Fruit fly (Drosophila melanogaster) whole organism, pupa: ENCODE data around the gene CG14190.

ENCODE experiments used
- CG10348 ChIP-seq: fragments of 200-800 bp; sonication (Bioruptor generic); IDR thresholded peaks from 2 replicates; pipeline ENCODE4 v1.3.6; 2022; ENCODE audit warnings: missing biosample characterization, missing genetic modification characterization
- CG12605 ChIP-seq: fragments of 200-800 bp; sonication (Bioruptor generic); IDR thresholded peaks from 2 replicates; pipeline ENCODE4 v1.3.6; 2022; ENCODE audit warnings: missing biosample characterization, missing genetic modification characterization
- CG13204 ChIP-seq: fragments of 200-800 bp; sonication (Bioruptor generic); optimal IDR thresholded peaks from 2 replicates; lab custom pipeline; 2018; ENCODE audit warnings: missing biosample characterization, mild to moderate bottlenecking, missing genetic modification characterization, moderate library complexity
- CG14655 ChIP-seq: fragments of 200-800 bp; sonication (Bioruptor generic); optimal IDR thresholded peaks from 3 replicates; lab custom pipeline; 2017; ENCODE audit warnings: mild to moderate bottlenecking, missing biosample characterization, missing genetic modification reagents, missing genetic modification characterization
- CG15710 ChIP-seq: fragments of 200-800 bp; sonication (Bioruptor generic); optimal IDR thresholded peaks from 2 replicates; lab custom pipeline; 2018; ENCODE audit warnings: missing biosample characterization, mild to moderate bottlenecking, missing genetic modification characterization, moderate library complexity
- CG17806 ChIP-seq: fragments of 200-800 bp; sonication (Bioruptor generic); optimal IDR thresholded peaks from 2 replicates; lab custom pipeline; 2018; ENCODE audit warnings: missing biosample characterization, mild to moderate bottlenecking, missing genetic modification characterization, moderate library complexity
- CG32121 ChIP-seq: fragments of 200-800 bp; sonication (Bioruptor generic); IDR thresholded peaks from 2 replicates; pipeline ENCODE4 v1.3.6; 2022; ENCODE audit warnings: missing biosample characterization, missing genetic modification characterization
- CG34367 ChIP-seq: fragments of 200-800 bp; sonication (Bioruptor generic); optimal IDR thresholded peaks from 2 replicates; lab custom pipeline; 2018; ENCODE audit warnings: missing biosample characterization, mild to moderate bottlenecking, missing genetic modification characterization
- CG4496 ChIP-seq: fragments of 200-800 bp; sonication (Bioruptor generic); IDR thresholded peaks from 3 replicates; pipeline ENCODE4 v1.3.6; 2022; ENCODE audit warnings: missing biosample characterization, missing genetic modification characterization
- CG8159 ChIP-seq: fragments of 200-800 bp; sonication (Bioruptor generic); optimal IDR thresholded peaks from 3 replicates; lab custom pipeline; 2018; ENCODE audit warnings: missing biosample characterization, mild to moderate bottlenecking, missing genetic modification characterization, moderate library complexity
- CG8301 ChIP-seq: fragments of 200-800 bp; sonication (Bioruptor generic); optimal IDR thresholded peaks from 2 replicates; lab custom pipeline; 2018; ENCODE audit warnings: missing biosample characterization, mild to moderate bottlenecking, missing genetic modification characterization
- CG9948 ChIP-seq: fragments of 200-800 bp; sonication (Bioruptor generic); optimal IDR thresholded peaks from 2 replicates; lab custom pipeline; 2018; ENCODE audit warnings: missing biosample characterization, mild to moderate bottlenecking, missing genetic modification characterization, moderate library complexity
- D1 ChIP-seq: fragments of 200-800 bp; sonication (Bioruptor generic); optimal IDR thresholded peaks from 2 replicates; lab custom pipeline; 2018; ENCODE audit warnings: missing biosample characterization, mild to moderate bottlenecking, missing genetic modification characterization, moderate library complexity
- EcR ChIP-seq: fragments of 200-800 bp; sonication (Bioruptor generic); optimal IDR thresholded peaks from 3 replicates; lab custom pipeline; 2019; ENCODE audit warnings: missing biosample characterization, missing genetic modification characterization, mild to moderate bottlenecking, moderate library complexity, missing genetic modification reagents
- Ets98B ChIP-seq: fragments of 200-800 bp; sonication (Bioruptor generic); IDR thresholded peaks from 2 replicates; pipeline ENCODE4 v1.3.6; 2022; ENCODE audit warnings: missing biosample characterization, missing genetic modification characterization
- Pif1A ChIP-seq: fragments of 200-800 bp; sonication (Bioruptor generic); optimal IDR thresholded peaks from 3 replicates; lab custom pipeline; 2016; ENCODE audit warnings: missing biosample characterization, missing genetic modification characterization
- Pif1B ChIP-seq: fragments of 200-800 bp; sonication (Bioruptor generic); optimal IDR thresholded peaks from 3 replicates; lab custom pipeline; 2016; ENCODE audit warnings: missing biosample characterization, missing genetic modification characterization
- Snoo ChIP-seq: fragments of 200-800 bp; sonication (Bioruptor generic); optimal IDR thresholded peaks from 3 replicates; lab custom pipeline; 2017; ENCODE audit warnings: missing biosample characterization, mild to moderate bottlenecking, missing genetic modification characterization, inconsistent platforms
- fd96Ca ChIP-seq: fragments of 200-800 bp; sonication (Bioruptor generic); IDR thresholded peaks from 3 replicates; pipeline ENCODE4 v1.3.6; 2022; ENCODE audit warnings: missing biosample characterization, missing genetic modification characterization
- gl ChIP-seq: fragments of 200-800 bp; sonication (Bioruptor generic); optimal IDR thresholded peaks from 2 replicates; lab custom pipeline; 2018; ENCODE audit warnings: missing biosample characterization, mild to moderate bottlenecking, missing genetic modification characterization
- rn ChIP-seq: fragments of 200-800 bp; sonication (Bioruptor generic); IDR thresholded peaks from 2 replicates; pipeline ENCODE4 v1.3.6; 2022; ENCODE audit warnings: missing biosample characterization, missing genetic modification characterization

Gene CG14190

DNA sequence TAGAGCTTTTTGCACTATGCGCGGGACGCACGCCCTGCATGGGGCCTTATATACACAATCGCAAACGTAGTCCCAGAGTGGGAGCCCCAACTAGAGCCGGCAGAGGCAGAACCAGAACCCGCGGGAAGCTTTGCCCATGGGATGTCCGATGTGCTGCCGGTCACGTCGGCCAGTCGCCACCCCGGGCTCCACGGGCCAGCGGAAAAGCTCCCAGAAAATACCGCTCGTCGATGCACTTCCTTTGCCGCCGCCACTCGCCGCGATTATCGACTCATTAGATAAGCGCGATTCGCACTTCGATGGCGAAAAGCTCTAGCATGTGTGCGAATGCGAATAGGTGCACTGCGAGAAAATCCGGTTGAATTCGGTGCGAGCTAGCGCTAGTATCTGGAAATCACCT lies 12.2 kb downstream of the CG14190 start, which contains the start of gene CG34330:
Gene CG34330 (minus strand): TSS at position 101 of the 400 bp plus-strand sequence.
- TF ChIP-seq CG12605 (GFP tag; lab: Robert Waterston, UW) (no peak), CG15710 (no peak), rn (GFP tag; lab: Robert Waterston, UW) (no peak), Ets98B (no peak), CG8159 (tag; lab: Kevin White, UChicago) (no peak), fd96Ca (no peak), CG13204 (GFP tag; lab: Kevin White, UChicago) (no peak), CG10348 (GFP tag; lab: Robert Waterston, UW) (no peak), D1 (tag; lab: Kevin White, UChicago) (no peak), CG32121 (GFP tag; lab: Robert Waterston, UW) (no peak), CG4496 (GFP tag; lab: Robert Waterston, UW) (no peak), CG17806 (tag; lab: Kevin White, UChicago) (no peak)

DNA sequence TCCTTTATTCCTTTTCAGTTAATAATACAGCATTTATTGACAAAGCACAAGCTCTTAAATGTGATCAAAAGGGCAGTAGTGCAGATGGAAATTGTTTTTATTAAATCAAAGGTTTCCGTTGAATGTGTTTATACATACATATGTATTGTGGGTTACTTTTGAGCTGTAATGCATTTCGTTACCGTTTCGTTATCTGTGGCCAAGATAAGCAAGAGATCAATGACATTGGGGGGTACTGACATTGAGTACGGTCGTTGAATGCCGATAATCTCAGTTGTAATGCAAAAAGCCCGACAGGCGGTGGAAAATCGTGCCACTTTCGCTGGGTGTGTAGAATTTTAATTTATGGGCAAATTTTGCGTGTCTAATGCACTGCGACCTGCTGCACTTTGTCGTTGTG lies 16.3 kb downstream of the CG14190 start:
- TF ChIP-seq EcR (peak; percentile 89), gl (tag; lab: Kevin White, UChicago) (no peak)
- TF ChIP-seq, all 21 proteins: peak for 1

DNA sequence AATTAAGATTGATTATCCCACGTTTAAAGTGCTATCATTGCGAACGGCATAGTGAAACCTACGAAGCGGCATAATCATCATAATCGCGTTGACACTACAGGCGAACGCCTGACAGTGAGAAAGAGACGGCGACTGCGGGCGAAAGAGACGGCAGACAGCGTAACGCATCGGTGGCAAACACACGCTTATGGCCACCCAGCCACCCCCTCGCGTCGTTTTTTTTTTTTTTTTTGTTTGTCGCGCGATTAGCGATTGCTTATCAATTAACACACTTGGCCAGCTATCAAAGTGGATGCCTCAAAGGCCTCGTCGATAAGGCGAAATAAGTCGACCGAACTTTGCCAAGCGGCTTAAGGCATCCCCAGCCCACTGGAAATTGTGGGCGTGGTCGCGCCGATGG lies 17.2 kb downstream of the CG14190 start:
- 0 out of 3 replicates have a peak, but pooled peaks have one; percentile 42 for TF ChIP-seq CG4496 (GFP tag; lab: Robert Waterston, UW)
- TF ChIP-seq EcR = no peak
- TF ChIP-seq CG9948 (tag; lab: Kevin White, UChicago) = no peak

DNA sequence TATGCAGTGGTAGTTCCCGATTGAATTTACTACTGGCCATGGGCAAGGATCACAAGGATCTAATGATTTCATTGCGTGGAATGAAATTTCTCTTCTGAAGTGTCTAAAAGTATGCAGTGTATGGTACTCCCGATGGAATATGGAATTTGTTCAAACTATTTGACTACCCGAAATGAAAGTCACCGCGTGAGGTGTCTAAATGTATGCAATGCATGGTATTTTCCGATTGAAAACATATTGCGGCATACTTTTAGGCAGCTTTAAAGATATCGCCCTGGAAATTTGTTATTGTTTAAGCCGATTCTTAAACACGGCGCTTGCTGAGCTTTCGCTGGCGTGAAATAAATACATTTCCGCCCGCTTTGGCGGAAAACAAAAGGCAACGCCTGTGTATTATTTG lies 17.9 kb downstream of the CG14190 start:
- no peak for TF ChIP-seq Snoo (tag; lab: Kevin White, UChicago)
- no peak for TF ChIP-seq fd96Ca
- no peak for TF ChIP-seq Pif1B (GFP tag; lab: Kevin White, UChicago)
- TF ChIP-seq Ets98B = no peak
- no peak for TF ChIP-seq CG14655
- no peak for TF ChIP-seq rn (GFP tag; lab: Robert Waterston, UW)
- no peak for TF ChIP-seq CG8301 (tag; lab: Kevin White, UChicago)
- no peak for TF ChIP-seq CG9948 (tag; lab: Kevin White, UChicago)
- TF ChIP-seq D1 (tag; lab: Kevin White, UChicago) = no peak
- no peak for TF ChIP-seq CG15710
- no peak for TF ChIP-seq CG8159 (tag; lab: Kevin White, UChicago)
- no peak for TF ChIP-seq Pif1A (GFP tag; lab: Kevin White, UChicago)
- TF ChIP-seq CG34367 (tag; lab: Kevin White, UChicago) = no peak
- TF ChIP-seq CG10348 (GFP tag; lab: Robert Waterston, UW) = no peak
- TF ChIP-seq CG13204 (GFP tag; lab: Kevin White, UChicago) = no peak
- no peak for TF ChIP-seq CG12605 (GFP tag; lab: Robert Waterston, UW)
- TF ChIP-seq CG32121 (GFP tag; lab: Robert Waterston, UW) = no peak
- no peak for TF ChIP-seq CG17806 (tag; lab: Kevin White, UChicago)
- TF ChIP-seq, all 21 proteins: peak for 0

DNA sequence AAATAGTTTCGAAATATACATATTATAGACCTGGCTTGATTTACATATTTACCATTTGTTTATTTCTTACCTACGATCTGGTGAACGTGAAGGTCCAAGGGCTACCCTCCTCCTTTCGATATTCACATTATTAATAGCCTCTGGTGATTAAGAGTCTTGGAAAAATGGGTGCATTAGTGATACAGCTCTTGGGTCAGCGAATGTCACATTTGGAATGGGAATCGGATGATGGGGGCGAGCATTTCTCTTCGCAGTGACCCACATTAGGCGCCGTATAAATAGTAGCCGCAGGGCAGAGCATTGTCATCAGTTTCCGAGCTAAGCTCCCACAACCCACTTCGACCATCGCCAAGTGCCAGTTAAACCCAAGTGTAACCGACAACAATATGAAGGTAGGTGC lies 20.7 kb downstream of the CG14190 start, which contains the start of gene CG7406:
Gene CG7406 (plus strand): TSS at position 301 of the 400 bp plus-strand sequence.
- TF ChIP-seq EcR (no peak), Snoo (tag; lab: Kevin White, UChicago) (no peak), CG15710 (no peak), Ets98B (no peak), Pif1A (GFP tag; lab: Kevin White, UChicago) (no peak), Pif1B (GFP tag; lab: Kevin White, UChicago) (no peak), CG12605 (GFP tag; lab: Robert Waterston, UW) (no peak), CG34367 (tag; lab: Kevin White, UChicago) (no peak), CG14655 (no peak), CG4496 (GFP tag; lab: Robert Waterston, UW) (no peak), CG9948 (tag; lab: Kevin White, UChicago) (no peak), fd96Ca (no peak), gl (tag; lab: Kevin White, UChicago) (no peak), CG10348 (GFP tag; lab: Robert Waterston, UW) (no peak), CG17806 (tag; lab: Kevin White, UChicago) (no peak), CG13204 (GFP tag; lab: Kevin White, UChicago) (no peak), D1 (tag; lab: Kevin White, UChicago) (no peak)

DNA sequence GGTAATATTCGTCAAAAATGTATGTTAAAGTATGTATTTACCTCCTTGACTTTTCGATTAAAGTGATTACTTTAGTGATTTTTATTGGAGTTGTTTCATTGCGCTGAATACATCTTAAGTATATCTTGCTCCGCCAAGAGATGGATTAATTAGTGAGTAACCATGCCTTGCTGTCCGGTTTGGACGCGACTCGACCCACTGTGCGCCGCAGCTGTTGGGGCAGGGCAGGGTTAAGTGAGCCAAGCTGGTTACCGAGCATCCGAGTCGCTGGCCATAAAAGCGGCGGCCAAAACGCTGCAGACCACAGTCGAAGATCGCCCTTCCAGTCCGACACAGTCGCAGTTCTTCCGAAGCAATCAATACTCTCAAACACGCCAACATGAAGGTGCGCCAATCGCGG lies 24.7 kb downstream of the CG14190 start, which contains the start of gene CG14191:
Gene CG14191 (plus strand): TSS at position 301 of the 400 bp plus-strand sequence.
- TF ChIP-seq CG10348 (GFP tag; lab: Robert Waterston, UW) = no peak
- no peak for TF ChIP-seq CG32121 (GFP tag; lab: Robert Waterston, UW)
- TF ChIP-seq CG15710 = no peak
- TF ChIP-seq CG4496 (GFP tag; lab: Robert Waterston, UW) = no peak
- TF ChIP-seq CG13204 (GFP tag; lab: Kevin White, UChicago) = no peak
- TF ChIP-seq CG14655 = no peak
- no peak for TF ChIP-seq Pif1A (GFP tag; lab: Kevin White, UChicago)
- no peak for TF ChIP-seq CG9948 (tag; lab: Kevin White, UChicago)
- no peak for TF ChIP-seq CG34367 (tag; lab: Kevin White, UChicago)

DNA sequence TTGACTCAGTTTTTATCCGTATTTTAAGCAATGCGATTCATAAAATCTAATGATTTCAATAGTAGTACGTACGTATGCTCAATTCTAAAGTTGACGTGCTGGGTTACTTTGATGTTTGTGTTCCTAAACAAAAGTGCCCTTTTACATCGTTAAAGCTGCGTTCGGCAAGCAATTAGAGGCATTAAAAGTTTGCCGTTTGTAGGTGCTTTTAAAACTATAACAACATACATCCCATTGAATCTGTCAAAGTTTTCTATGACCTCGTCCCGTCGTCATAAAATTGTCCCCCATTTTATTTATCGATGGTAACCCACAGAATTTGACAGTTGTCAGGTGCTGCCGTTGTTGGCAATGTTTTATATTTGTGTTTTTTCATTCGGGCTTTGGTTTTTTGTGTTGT lies 26.5 kb downstream of the CG14190 start, which contains the start of gene CG7423:
Gene CG7423 (minus strand): TSS at position 101 of the 400 bp plus-strand sequence.
- no peak for TF ChIP-seq CG14655
- TF ChIP-seq CG32121 (GFP tag; lab: Robert Waterston, UW) = no peak
- TF ChIP-seq Pif1A (GFP tag; lab: Kevin White, UChicago) = no peak
- no peak for TF ChIP-seq CG4496 (GFP tag; lab: Robert Waterston, UW)
- no peak for TF ChIP-seq Ets98B
- no peak for TF ChIP-seq CG10348 (GFP tag; lab: Robert Waterston, UW)
- no peak for TF ChIP-seq CG15710
